Worm (Caenorhabditis elegans) whole organism, L4 larva: Measurements from ENCODE around the gene C46C11.3.

Source experiments
- F10B5.3 ChIP-seq: sonication (generic microtip); optimal IDR thresholded peaks from 2 replicates; lab custom pipeline; 2016; ENCODE audit warnings: mild to moderate bottlenecking, missing genetic modification characterization, missing compliant biosample characterization
- F49E8.2 ChIP-seq: sonication (generic microtip); optimal IDR thresholded peaks from 2 replicates; lab custom pipeline; 2016; ENCODE audit warnings: missing compliant biosample characterization, mild to moderate bottlenecking, missing genetic modification characterization, borderline replicate concordance
- T26A8.4 ChIP-seq: fragments of 200-800 bp; sonication (Bioruptor generic); IDR thresholded peaks from 2 replicates; pipeline ENCODE4 v1.3.6; 2022; ENCODE audit warnings: missing genetic modification characterization, missing compliant biosample characterization
- Y105C5A.15 ChIP-seq: fragments of 200-800 bp; sonication (Bioruptor generic); IDR thresholded peaks from 2 replicates; pipeline ENCODE4 v1.3.6; 2022; ENCODE audit warnings: missing genetic modification characterization, missing compliant biosample characterization
- Y48G9A.11 ChIP-seq: fragments of 200-800 bp; sonication (Bioruptor generic); IDR thresholded peaks from 2 replicates; pipeline ENCODE4 v1.3.6; 2022; ENCODE audit warnings: missing genetic modification reagents, missing genetic modification characterization, missing compliant biosample characterization
- ZK337.2 ChIP-seq: fragments of 200-800 bp; sonication (Bioruptor generic); IDR thresholded peaks from 2 replicates; pipeline ENCODE4 v1.3.6; 2022; ENCODE audit warnings: missing genetic modification reagents, missing genetic modification characterization, missing compliant biosample characterization
- ZK546.5 ChIP-seq, 2 experiments: sonication (generic microtip); optimal IDR thresholded peaks; 2 replicates each; lab custom pipeline; 2017; ENCODE audit warnings: missing biosample characterization in 2 of 2, missing genetic modification characterization in 2 of 2
- aha-1 ChIP-seq: fragments of 150-350 bp; peaks from one replicate; lab custom pipeline; 2014; ENCODE audit warnings: missing biosample characterization, missing genetic modification characterization
- aly-2 ChIP-seq: sonication (generic microtip); optimal IDR thresholded peaks from 2 replicates; lab custom pipeline; 2018; ENCODE audit warnings: missing biosample characterization, missing genetic modification characterization
- arid-1 ChIP-seq: fragments of 200-800 bp; sonication (Bioruptor generic); conservative IDR thresholded peaks from 2 replicates; pipeline ENCODE4 v1.3.6; 2022; ENCODE audit warnings: missing genetic modification reagents, missing genetic modification characterization, missing compliant biosample characterization
- ceh-28 ChIP-seq: fragments of 150-350 bp; optimal IDR thresholded peaks from 2 replicates; lab custom pipeline; 2014; ENCODE audit warnings: missing biosample characterization, missing genetic modification reagents, missing genetic modification characterization
- ceh-62 ChIP-seq: sonication (generic microtip); optimal IDR thresholded peaks from 2 replicates; lab custom pipeline; 2017; ENCODE audit warnings: missing biosample characterization, missing genetic modification characterization
- ceh-82 ChIP-seq: sonication (generic microtip); optimal IDR thresholded peaks from 2 replicates; lab custom pipeline; 2017; ENCODE audit warnings: missing biosample characterization, missing genetic modification characterization
- ces-1 ChIP-seq: fragments of 150-350 bp; sonication (generic microtip); optimal IDR thresholded peaks from 4 replicates; lab custom pipeline; 2014; ENCODE audit warnings: missing biosample characterization, missing genetic modification reagents, missing genetic modification characterization
- cey-2 ChIP-seq: sonication (generic microtip); optimal IDR thresholded peaks from 3 replicates; lab custom pipeline; 2017; ENCODE audit warnings: missing genetic modification characterization, mild to moderate bottlenecking, missing compliant biosample characterization, antibody characterized with exemption, borderline replicate concordance; ENCODE audit not compliant: insufficient read depth
- daf-12 ChIP-seq: fragments of 150-350 bp; optimal IDR thresholded peaks from 2 replicates; lab custom pipeline; 2014; ENCODE audit warnings: missing biosample characterization, missing genetic modification reagents, missing genetic modification characterization
- dpl-1 ChIP-seq: fragments of 150-350 bp; optimal IDR thresholded peaks from 2 replicates; lab custom pipeline; 2014; ENCODE audit warnings: missing biosample characterization, missing genetic modification reagents, missing genetic modification characterization
- dve-1 ChIP-seq: sonication (generic microtip); optimal IDR thresholded peaks from 2 replicates; lab custom pipeline; 2017; ENCODE audit warnings: antibody characterized with exemption, mild to moderate bottlenecking, missing genetic modification characterization, missing compliant biosample characterization; ENCODE audit not compliant: insufficient read depth
- fkh-10 ChIP-seq: fragments of 150-350 bp; optimal IDR thresholded peaks from 2 replicates; lab custom pipeline; 2014; ENCODE audit warnings: missing biosample characterization, missing genetic modification reagents, missing genetic modification characterization
- hlh-30 ChIP-seq: sonication (generic microtip); optimal IDR thresholded peaks from 2 replicates; lab custom pipeline; 2017; ENCODE audit warnings: antibody characterized with exemption, mild to moderate bottlenecking, missing genetic modification characterization, missing compliant biosample characterization; ENCODE audit not compliant: insufficient read depth
- hmg-1.1 ChIP-seq: fragments of 200-800 bp; sonication (Bioruptor generic); IDR thresholded peaks from 2 replicates; pipeline ENCODE4 v1.3.6; 2022; ENCODE audit warnings: missing genetic modification reagents, missing genetic modification characterization, missing compliant biosample characterization
- lin-1 ChIP-seq: fragments of 200-800 bp; sonication (Bioruptor generic); IDR thresholded peaks from 2 replicates; pipeline ENCODE4 v1.3.6; 2022; ENCODE audit warnings: missing genetic modification reagents, missing genetic modification characterization, missing compliant biosample characterization
- lin-29 ChIP-seq: fragments of 200-800 bp; sonication (Bioruptor generic); IDR thresholded peaks from 2 replicates; pipeline ENCODE4 v1.3.6; 2022; ENCODE audit warnings: missing genetic modification reagents, missing genetic modification characterization, missing compliant biosample characterization
- madf-5 ChIP-seq, 2 experiments: fragments of 200-800 bp; sonication (Bioruptor generic); IDR thresholded peaks; 2 replicates each; pipeline ENCODE4 v1.3.6; 2022; ENCODE audit warnings: missing compliant biosample characterization in 2 of 2, missing genetic modification characterization in 2 of 2
- mep-1 ChIP-seq: fragments of 150-350 bp; sonication (generic microtip); optimal IDR thresholded peaks from 3 replicates; lab custom pipeline; 2014; ENCODE audit warnings: missing biosample characterization, missing genetic modification characterization
- mes-2 ChIP-seq: sonication (generic microtip); optimal IDR thresholded peaks from 2 replicates; lab custom pipeline; 2016; ENCODE audit warnings: missing genotype, mild to moderate bottlenecking, missing genetic modification characterization, missing compliant biosample characterization; ENCODE audit not compliant: poor library complexity, severe bottlenecking
- nhr-102 ChIP-seq: sonication (generic microtip); optimal IDR thresholded peaks from 2 replicates; lab custom pipeline; 2016; ENCODE audit warnings: mild to moderate bottlenecking, missing genetic modification characterization, moderate library complexity, missing compliant biosample characterization
- nhr-111 ChIP-seq: fragments of 200-800 bp; sonication (Bioruptor generic); optimal IDR thresholded peaks from 2 replicates; lab custom pipeline; 2018; ENCODE audit warnings: mild to moderate bottlenecking, missing genetic modification characterization, missing compliant biosample characterization
- nhr-25 ChIP-seq: sonication (generic microtip); optimal IDR thresholded peaks from 2 replicates; lab custom pipeline; 2017; ENCODE audit warnings: missing genetic modification characterization, mild to moderate bottlenecking, missing compliant biosample characterization, antibody characterized with exemption, moderate library complexity, borderline replicate concordance; ENCODE audit not compliant: insufficient read depth
- nhr-28 ChIP-seq: fragments of 150-350 bp; optimal IDR thresholded peaks from 2 replicates; lab custom pipeline; 2014; ENCODE audit warnings: missing biosample characterization, missing genetic modification characterization
- nhr-41 ChIP-seq: fragments of 200-800 bp; sonication (Bioruptor generic); IDR thresholded peaks from 2 replicates; pipeline ENCODE4 v1.3.6; 2022; ENCODE audit warnings: missing genetic modification reagents, missing genetic modification characterization, missing compliant biosample characterization
- nhr-42 ChIP-seq: fragments of 200-800 bp; sonication (Bioruptor generic); IDR thresholded peaks from 2 replicates; pipeline ENCODE4 v1.3.6; 2022; ENCODE audit warnings: missing genetic modification characterization, missing compliant biosample characterization
- nhr-6 ChIP-seq: fragments of 150-350 bp; optimal IDR thresholded peaks from 2 replicates; lab custom pipeline; 2014; ENCODE audit warnings: missing biosample characterization, missing genetic modification characterization
- nhr-77 ChIP-seq: fragments of 150-350 bp; optimal IDR thresholded peaks from 2 replicates; lab custom pipeline; 2014; ENCODE audit warnings: missing biosample characterization, missing genetic modification characterization
- pha-4 ChIP-seq, 2 experiments: fragments of 150-350 bp in 1 of 2; fragments of 200-800 bp in 1 of 2; sonication (Bioruptor generic) in 1 of 2; IDR thresholded peaks in 1 of 2; optimal IDR thresholded peaks in 1 of 2; 2 replicates each; pipeline versions ENCODE4 v1.3.6 to Lab custom; 2014 to 2022; ENCODE audit warnings: missing genetic modification characterization in 2 of 2, missing genetic modification reagents in 2 of 2, missing biosample characterization in 1 of 2, missing compliant biosample characterization in 1 of 2
- pqm-1 ChIP-seq: sonication (generic microtip); optimal IDR thresholded peaks from 2 replicates; lab custom pipeline; 2017; ENCODE audit warnings: missing biosample characterization, missing genetic modification characterization
- saeg-2 ChIP-seq: fragments of 200-800 bp; sonication (Bioruptor generic); IDR thresholded peaks from 2 replicates; pipeline ENCODE4 v1.3.6; 2022; ENCODE audit warnings: missing genetic modification reagents, missing genetic modification characterization, missing compliant biosample characterization
- skn-1 ChIP-seq: fragments of 150-350 bp; optimal IDR thresholded peaks from 2 replicates; lab custom pipeline; 2014; ENCODE audit warnings: missing biosample characterization, missing genetic modification characterization
- snpc-4 ChIP-seq: fragments of 150-350 bp; optimal IDR thresholded peaks from 2 replicates; lab custom pipeline; 2014; ENCODE audit warnings: missing biosample characterization, missing genetic modification characterization
- tag-97 ChIP-seq: fragments of 200-800 bp; sonication (Bioruptor generic); IDR thresholded peaks from 2 replicates; pipeline ENCODE4 v1.3.6; 2022; ENCODE audit warnings: missing genetic modification characterization, missing compliant biosample characterization
- tra-1 ChIP-seq: fragments of 200-800 bp; sonication (Bioruptor generic); IDR thresholded peaks from 2 replicates; pipeline ENCODE4 v1.3.6; 2022; ENCODE audit warnings: missing genetic modification reagents, missing genetic modification characterization, missing compliant biosample characterization
- unc-130 ChIP-seq: sonication (generic microtip); optimal IDR thresholded peaks from 2 replicates; lab custom pipeline; 2016; ENCODE audit warnings: missing genetic modification reagents, missing genetic modification characterization, missing compliant biosample characterization
- unc-62 ChIP-seq, 3 experiments: fragments of 150-350 bp in 1 of 3; sonication (generic microtip); optimal IDR thresholded peaks in 2 of 3; peaks in 1 of 3; 1 replicate in 1 of 3; 2 replicates in 2 of 3; lab custom pipeline; 2014 to 2017; ENCODE audit warnings: missing biosample characterization in 3 of 3, missing genetic modification characterization in 3 of 3, missing genetic modification reagents in 3 of 3, missing genotype in 1 of 3
- vab-7 ChIP-seq: fragments of 200-800 bp; sonication (Bioruptor generic); IDR thresholded peaks from 2 replicates; pipeline ENCODE4 v1.3.6; 2022; ENCODE audit warnings: missing genetic modification reagents, missing genetic modification characterization, missing compliant biosample characterization
- zfp-2 ChIP-seq: sonication (generic microtip); optimal IDR thresholded peaks from 2 replicates; lab custom pipeline; 2016; ENCODE audit warnings: mild to moderate bottlenecking, missing genetic modification characterization, missing compliant biosample characterization
- zfp-3 ChIP-seq: fragments of 200-800 bp; sonication (Bioruptor generic); conservative IDR thresholded peaks from 2 replicates; pipeline ENCODE4 v1.3.6; 2022; ENCODE audit warnings: missing genetic modification reagents, missing genetic modification characterization, missing compliant biosample characterization
- zip-2 ChIP-seq: fragments of 150-350 bp; optimal IDR thresholded peaks from 2 replicates; lab custom pipeline; 2014; ENCODE audit warnings: missing biosample characterization, missing genetic modification characterization
- ztf-7 ChIP-seq: fragments of 150-350 bp; optimal IDR thresholded peaks from 2 replicates; lab custom pipeline; 2014; ENCODE audit warnings: missing biosample characterization, missing genetic modification characterization

C46C11.3 gene

DNA sequence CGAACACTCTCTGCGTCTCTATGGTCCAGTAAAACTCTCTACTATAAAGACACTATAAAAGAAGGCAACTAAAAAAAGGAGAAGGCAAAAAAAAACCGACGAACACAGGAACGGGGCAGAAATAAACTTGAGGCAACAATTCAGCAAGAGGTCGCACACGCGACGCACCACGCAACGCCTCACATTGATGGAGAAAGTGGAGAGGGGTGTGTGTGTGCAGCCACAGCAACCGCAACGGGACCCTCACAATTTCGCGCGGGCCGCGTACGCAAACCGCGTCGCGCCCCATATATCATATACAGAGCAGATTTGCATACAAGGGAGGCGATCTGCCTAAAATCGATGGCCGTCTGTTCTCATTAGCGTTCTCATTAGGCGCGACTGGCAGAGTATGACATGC, 5.3 kb upstream of the C46C11.3 start (continued):
- TF ChIP-seq cey-2 (tag; lab: Kevin White, UChicago) (no peak), nhr-111 (GFP tag; lab: Kevin White, UChicago) (no peak), madf-5 (GFP tag; IDR thresholded peaks at IDR 0.05; lab: Robert Waterston, UW) (no peak), snpc-4 (tag; lab: Kevin White, UChicago) (no peak), ZK337.2 (GFP tag; lab: Robert Waterston, UW) (no peak), tra-1 (peak; percentile 22; the same call in 1 of the 2 replicates), hmg-1.1 (GFP tag; lab: Robert Waterston, UW) (peak; percentile 81), hlh-30 (tag; lab: Kevin White, UChicago) (peak; percentile 13), lin-29 (no peak), vab-7 (peak; percentile 25; the same call in 1 of the 2 replicates), tag-97 (no peak), ZK546.5 (tag; optimal IDR thresholded peaks at IDR 0.05; lab: Kevin White, UChicago) (no peak), unc-130 (no peak), skn-1 (tag; lab: Kevin White, UChicago) (no peak), ztf-7 (no peak), zfp-3 (GFP tag; lab: Robert Waterston, UW) (no peak), nhr-42 (no peak), T26A8.4 (GFP tag; lab: Robert Waterston, UW) (no peak), Y105C5A.15 (GFP tag; lab: Robert Waterston, UW) (no peak), ces-1 (GFP tag; lab: Kevin White, UChicago) (no peak), dve-1 (tag; lab: Kevin White, UChicago) (peak; percentile 11), zfp-2 (tag; lab: Kevin White, UChicago) (no peak)

ce11 chrX:4619582-4619981, 2.5 kb upstream of the C46C11.3 start, which contains the start of gene pqn-65:
pqn-65 (minus strand) TSS chrX:4619635.
- TF ChIP-seq nhr-77 (tag; lab: Kevin White, UChicago) (no peak), ceh-82 (no peak), zfp-3 (GFP tag; lab: Robert Waterston, UW) (no peak), zip-2 (tag; lab: Kevin White, UChicago) (no peak), ZK546.5 (tag; optimal IDR thresholded peaks at IDR 0.05; lab: Kevin White, UChicago) (no peak), snpc-4 (tag; lab: Kevin White, UChicago) (no peak), mep-1 (no peak), arid-1 (GFP tag; lab: Robert Waterston, UW) (no peak), saeg-2 (GFP tag; lab: Robert Waterston, UW) (no peak), nhr-41 (GFP tag; lab: Robert Waterston, UW) (no peak), nhr-6 (tag; lab: Kevin White, UChicago) (peak; percentile 66), aha-1 (tag; lab: Kevin White, UChicago) (peak; percentile 60), Y48G9A.11 (GFP tag; lab: Robert Waterston, UW) (no peak), pqm-1 (tag; lab: Kevin White, UChicago) (no peak), zfp-2 (tag; lab: Kevin White, UChicago) (no peak), nhr-28 (tag; lab: Kevin White, UChicago) (peak; percentile 14), unc-62 (GFP tag; optimal IDR thresholded peaks at IDR 0.05 in 1 of 2; lab: Kevin White, UChicago) (no peak), unc-62 (tag; optimal IDR thresholded peaks at IDR 0.05; lab: Kevin White, UChicago) (no peak), pha-4 (GFP tag; IDR thresholded peaks at IDR 0.05; lab: Robert Waterston, UW) (no peak), pha-4 (tag; optimal IDR thresholded peaks at IDR 0.05; lab: Kevin White, UChicago) (no peak), fkh-10 (no peak), lin-1 (GFP tag; lab: Robert Waterston, UW) (no peak), F10B5.3 (tag; lab: Kevin White, UChicago) (no peak), mes-2 (tag; lab: Kevin White, UChicago) (peak; percentile 49), aly-2 (no peak), F49E8.2 (tag; lab: Kevin White, UChicago) (no peak), nhr-111 (GFP tag; lab: Kevin White, UChicago) (no peak), nhr-102 (tag; lab: Kevin White, UChicago) (no peak), nhr-25 (tag; lab: Kevin White, UChicago) (no peak), skn-1 (tag; lab: Kevin White, UChicago) (no peak), hlh-30 (tag; lab: Kevin White, UChicago) (peak; percentile 7), daf-12 (tag; lab: Kevin White, UChicago) (no peak), dpl-1 (GFP tag; lab: Kevin White, UChicago) (peak; percentile 44), ceh-62 (tag; lab: Kevin White, UChicago) (no peak), ceh-28 (tag; lab: Kevin White, UChicago) (no peak), dve-1 (tag; lab: Kevin White, UChicago) (peak; percentile 9)
